Fruit fly (Drosophila melanogaster) whole organism, prepupa: ENCODE data around the gene RhoGAP71E.

Experiments
- CG8319 ChIP-seq: fragments of 200-800 bp; sonication (Bioruptor generic); optimal IDR thresholded peaks from 3 replicates; lab custom pipeline; 2016; ENCODE audit warnings: missing biosample characterization, missing genetic modification characterization
- dsx ChIP-seq: fragments of 200-800 bp; optimal IDR thresholded peaks from 3 replicates; lab custom pipeline; 2019; ENCODE audit warnings: missing biosample characterization, mild to moderate bottlenecking, missing genetic modification characterization, moderate library complexity; ENCODE audit not compliant: poor library complexity, severe bottlenecking
- salr ChIP-seq, 2 experiments: fragments of 200-800 bp; sonication (Bioruptor generic); optimal IDR thresholded peaks; 3 replicates each; lab custom pipeline; 2016 to 2018; ENCODE audit warnings: missing biosample characterization in 2 of 2, missing genetic modification characterization in 2 of 2, mild to moderate bottlenecking in 1 of 2

- TF ChIP-seq dsx (no peak), CG8319 (GFP tag; lab: Kevin White, UChicago) (no peak), salr (GFP tag; optimal IDR thresholded peaks at IDR 0.05; lab: Kevin White, UChicago) (no peak)
Measured at dm6 chr3L:15637618-15638017, 49.0 kb downstream of the RhoGAP71E start.
